Worm (Caenorhabditis elegans): ENCODE measurements around the gene snx-1.

ce11 chrX:1086406-1086897 lies 42.3 kb upstream of the snx-1 start:
- TF ChIP-seq nhr-2 (tag; optimal IDR thresholded peaks at IDR 0.05) (no peak), lin-13 (tag; optimal IDR thresholded peaks at IDR 0.05) (no peak), pha-4 (tag; optimal IDR thresholded peaks at IDR 0.05) (no peak), sptf-1 (tag; optimal IDR thresholded peaks at IDR 0.05) (no peak), mep-1 (tag; optimal IDR thresholded peaks at IDR 0.05) (no peak), cnd-1 (tag; optimal IDR thresholded peaks at IDR 0.05) (no peak), ztf-11 (tag; optimal IDR thresholded peaks at IDR 0.05) (no peak), unc-39 (tag; optimal IDR thresholded peaks at IDR 0.05) (no peak), nhr-12 (tag; optimal IDR thresholded peaks at IDR 0.05) (no peak), nhr-28 (tag; optimal IDR thresholded peaks at IDR 0.05) (no peak), mls-2 (tag; optimal IDR thresholded peaks at IDR 0.05) (no peak), elt-3 (tag; optimal IDR thresholded peaks at IDR 0.05) (no peak), blmp-1 (tag; optimal IDR thresholded peaks at IDR 0.05) (no peak)

Measured in whole organism, mixed stage, embryonic.